Worm (Caenorhabditis elegans): Measurements from ENCODE around the gene orai-1.

DNA sequence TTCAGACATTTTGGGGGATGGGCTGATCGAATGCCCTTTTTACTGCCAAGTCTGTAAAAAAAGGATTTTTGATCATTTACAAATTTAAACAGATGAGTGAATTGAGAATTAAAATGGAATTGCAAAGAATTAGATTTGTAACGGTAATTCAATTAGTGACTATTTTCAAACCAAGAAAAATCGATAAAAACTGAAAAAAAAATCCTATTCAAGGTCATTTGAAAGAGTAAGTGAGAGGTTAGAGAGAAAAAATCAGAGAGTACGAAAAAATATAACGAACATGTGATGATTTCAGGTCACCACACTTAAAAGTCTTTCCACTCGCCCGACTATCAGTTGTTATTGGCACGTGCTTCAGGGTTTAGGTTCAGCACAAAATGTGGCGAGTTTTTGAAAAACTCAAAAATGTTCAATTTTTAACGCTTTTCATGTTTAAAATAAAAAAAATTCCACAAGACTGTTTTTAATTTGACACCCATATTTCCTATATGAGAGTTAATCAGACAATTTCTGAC is 26.3 kb upstream of the orai-1 start, which contains the start of gene T19C3.4:
- TF ChIP-seq klf-2 (GFP tag; conservative IDR thresholded peaks at IDR 0.05) (no peak), flt-1 (GFP tag; IDR thresholded peaks at IDR 0.05) (no peak), ref-1 (GFP tag; conservative IDR thresholded peaks at IDR 0.05) (no peak), med-1 (GFP tag; optimal IDR thresholded peaks at IDR 0.05; ENCODE audit: insufficient read depth) (no peak), tab-1 (GFP tag; IDR thresholded peaks at IDR 0.05) (no peak), cog-1 (tag; optimal IDR thresholded peaks at IDR 0.05) (no peak), T22C8.4 (GFP tag; IDR thresholded peaks at IDR 0.05) (no peak), ztf-29 (GFP tag; IDR thresholded peaks at IDR 0.05) (no peak)
